Fruit fly (Drosophila melanogaster) S2 (cell line): ENCODE measurements around the gene aralar1.

Experiments used
- CG8478 ChIP-seq: fragments of >200 bp; optimal IDR thresholded peaks from 2 replicates; lab custom pipeline; 2018
- CTCF ChIP-seq, 2 experiments: fragments of >200 bp; optimal IDR thresholded peaks; 2 replicates each; lab custom pipeline; 2018

DNA sequence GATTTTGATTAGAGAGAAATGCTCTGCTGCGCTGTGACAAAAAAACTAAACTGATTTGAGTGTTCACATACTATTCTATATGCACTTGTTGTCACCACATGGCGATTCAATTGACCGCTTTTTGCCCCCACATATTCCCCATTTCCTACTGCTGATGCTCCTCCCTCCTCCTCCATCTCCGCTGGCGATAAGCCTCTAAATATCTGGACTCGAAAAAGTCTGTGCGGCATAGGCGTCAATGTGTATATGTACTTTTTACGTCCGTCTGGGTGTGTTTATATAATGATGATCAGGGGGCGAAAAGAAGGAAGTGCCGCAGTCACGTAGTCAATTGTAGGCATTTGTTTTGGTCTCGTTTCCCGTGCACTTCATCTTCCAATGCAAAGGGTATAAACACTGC lies 10.8 kb upstream of the aralar1 start:
- TF ChIP-seq CTCF (optimal IDR thresholded peaks at IDR 0.05; lab: Kevin White, UChicago) (no peak), CG8478 (lab: Kevin White, UChicago) (no peak)
